Fruit fly (Drosophila melanogaster) whole organism, embryonic: ENCODE results near the gene CG15347.

ENCODE experiments used
- B-H2 ChIP-seq: fragments of 200-800 bp; sonication (Bioruptor generic); optimal IDR thresholded peaks from 2 replicates; lab custom pipeline; 2018; ENCODE audit warnings: missing biosample characterization, mild to moderate bottlenecking, missing genetic modification characterization
- BtbVII ChIP-seq: fragments of 200-800 bp; sonication (Bioruptor generic); optimal IDR thresholded peaks from 3 replicates; lab custom pipeline; 2017; ENCODE audit warnings: missing biosample characterization, mild to moderate bottlenecking, missing genetic modification characterization
- CG10321 ChIP-seq: fragments of 200-800 bp; sonication (Bioruptor generic); IDR thresholded peaks from 2 replicates; pipeline ENCODE4 v1.3.6; 2022; ENCODE audit warnings: missing biosample characterization, missing genetic modification characterization
- CG10565 ChIP-seq: fragments of 200-800 bp; sonication (Bioruptor generic); optimal IDR thresholded peaks from 3 replicates; lab custom pipeline; 2016; ENCODE audit warnings: missing biosample characterization, mild to moderate bottlenecking, missing genetic modification characterization
- CG11085 ChIP-seq: fragments of 200-800 bp; sonication (Bioruptor generic); IDR thresholded peaks from 2 replicates; pipeline ENCODE4 v1.3.6; 2022; ENCODE audit warnings: missing biosample characterization, missing genetic modification characterization
- CG11560 ChIP-seq: fragments of 200-800 bp; sonication (Bioruptor generic); IDR thresholded peaks from 3 replicates; pipeline ENCODE4 v1.3.6; 2022; ENCODE audit warnings: missing biosample characterization, missing genetic modification characterization
- CG12942 ChIP-seq: fragments of 200-800 bp; sonication (Bioruptor generic); optimal IDR thresholded peaks from 3 replicates; lab custom pipeline; 2016; ENCODE audit warnings: missing biosample characterization, missing genetic modification characterization
- CG15269 ChIP-seq: fragments of 200-800 bp; sonication (Bioruptor generic); optimal IDR thresholded peaks from 2 replicates; lab custom pipeline; 2018; ENCODE audit warnings: missing biosample characterization, mild to moderate bottlenecking, missing genetic modification characterization, moderate library complexity
- CG15479 ChIP-seq: fragments of 200-800 bp; sonication (Bioruptor generic); optimal IDR thresholded peaks from 3 replicates; lab custom pipeline; 2019; ENCODE audit warnings: missing biosample characterization, mild to moderate bottlenecking, missing genetic modification characterization, moderate library complexity
- CG16815 ChIP-seq: fragments of 200-800 bp; sonication (Bioruptor generic); optimal IDR thresholded peaks from 3 replicates; lab custom pipeline; 2017; ENCODE audit warnings: missing biosample characterization, mild to moderate bottlenecking, missing genetic modification characterization
- CG18619 ChIP-seq: fragments of 200-800 bp; sonication (Bioruptor generic); optimal IDR thresholded peaks from 3 replicates; lab custom pipeline; 2017; ENCODE audit warnings: missing biosample characterization, mild to moderate bottlenecking, missing genetic modification characterization
- CG31224 ChIP-seq: fragments of 200-800 bp; sonication (Bioruptor generic); IDR thresholded peaks from 2 replicates; pipeline ENCODE4 v1.3.6; 2022; ENCODE audit warnings: missing biosample characterization, missing genetic modification characterization
- CG3407 ChIP-seq: fragments of 200-800 bp; sonication (Bioruptor generic); optimal IDR thresholded peaks from 2 replicates; lab custom pipeline; 2018; ENCODE audit warnings: missing biosample characterization, mild to moderate bottlenecking, missing genetic modification characterization
- CG34376 ChIP-seq: fragments of 200-800 bp; sonication (Bioruptor generic); optimal IDR thresholded peaks from 2 replicates; lab custom pipeline; 2018; ENCODE audit warnings: missing biosample characterization, mild to moderate bottlenecking, missing genetic modification characterization
- CG4820 ChIP-seq: fragments of 200-800 bp; sonication (Bioruptor generic); optimal IDR thresholded peaks from 3 replicates; lab custom pipeline; 2016; ENCODE audit warnings: missing biosample characterization, missing genetic modification characterization
- CG5245 ChIP-seq: fragments of 200-800 bp; sonication (Bioruptor generic); optimal IDR thresholded peaks from 3 replicates; lab custom pipeline; 2016; ENCODE audit warnings: missing biosample characterization, missing genetic modification characterization
- CG6683 ChIP-seq: fragments of 200-800 bp; sonication (Bioruptor generic); optimal IDR thresholded peaks from 2 replicates; lab custom pipeline; 2017; ENCODE audit warnings: missing biosample characterization, mild to moderate bottlenecking, missing genetic modification characterization, missing genetic modification reagents
- CG8924 ChIP-seq: fragments of 200-800 bp; optimal IDR thresholded peaks from 3 replicates; lab custom pipeline; 2019; ENCODE audit warnings: missing biosample characterization, mild to moderate bottlenecking, missing genetic modification characterization, moderate library complexity
- CG9215 ChIP-seq: fragments of 200-800 bp; sonication (Bioruptor generic); IDR thresholded peaks from 2 replicates; pipeline ENCODE4 v1.3.6; 2022; ENCODE audit warnings: missing biosample characterization, missing genetic modification characterization
- CG9876 ChIP-seq: fragments of 200-800 bp; sonication (Bioruptor generic); optimal IDR thresholded peaks from 2 replicates; lab custom pipeline; 2016; ENCODE audit warnings: missing biosample characterization, missing genetic modification characterization
- Chrac-16 ChIP-seq: fragments of 200-800 bp; sonication (Bioruptor generic); optimal IDR thresholded peaks from 3 replicates; lab custom pipeline; 2016; ENCODE audit warnings: missing biosample characterization, missing genetic modification characterization
- Doc3 ChIP-seq: fragments of 200-800 bp; sonication (Bioruptor generic); IDR thresholded peaks from 3 replicates; pipeline ENCODE4 v1.3.6; 2022; ENCODE audit warnings: missing biosample characterization, missing genetic modification characterization; ENCODE audit not compliant: partially characterized antibody
- Dp ChIP-seq: fragments of 200-800 bp; sonication (Bioruptor generic); optimal IDR thresholded peaks from 2 replicates; lab custom pipeline; 2018; ENCODE audit warnings: missing biosample characterization, mild to moderate bottlenecking, missing genetic modification characterization, moderate library complexity
- Dref ChIP-seq: fragments of 200-800 bp; sonication (Bioruptor generic); IDR thresholded peaks from 2 replicates; pipeline ENCODE4 v1.3.6; 2022; ENCODE audit warnings: missing biosample characterization, missing genetic modification characterization
- Ets97D ChIP-seq: fragments of 200-800 bp; sonication (Bioruptor generic); optimal IDR thresholded peaks from 3 replicates; lab custom pipeline; 2016; ENCODE audit warnings: missing biosample characterization, missing genetic modification characterization
- Hr39 ChIP-seq: fragments of >200 bp; optimal IDR thresholded peaks from 2 replicates; lab custom pipeline; 2017
- MBD-R2 ChIP-seq: fragments of 200-800 bp; sonication (Bioruptor generic); IDR thresholded peaks from 2 replicates; pipeline ENCODE4 v1.3.6; 2022; ENCODE audit warnings: missing biosample characterization, missing genetic modification characterization
- Mad ChIP-seq: fragments of 200-800 bp; sonication (Bioruptor generic); optimal IDR thresholded peaks from 2 replicates; lab custom pipeline; 2016; ENCODE audit warnings: missing biosample characterization, missing genetic modification characterization
- Mes4 ChIP-seq: fragments of 200-800 bp; sonication (Bioruptor generic); optimal IDR thresholded peaks from 2 replicates; lab custom pipeline; 2016; ENCODE audit warnings: missing biosample characterization, missing genetic modification characterization
- NC2α ChIP-seq: fragments of 200-800 bp; sonication (Bioruptor generic); optimal IDR thresholded peaks from 2 replicates; lab custom pipeline; 2016; ENCODE audit warnings: missing biosample characterization, missing genetic modification characterization
- NFAT ChIP-seq: fragments of 200-800 bp; sonication (Bioruptor generic); IDR thresholded peaks from 2 replicates; pipeline ENCODE4 v1.3.6; 2022; ENCODE audit warnings: missing biosample characterization, missing genetic modification characterization
- Poxn ChIP-seq: fragments of 200-800 bp; sonication (Bioruptor generic); IDR thresholded peaks from 2 replicates; pipeline ENCODE4 v1.3.6; 2022; ENCODE audit warnings: missing biosample characterization, missing genetic modification characterization
- Scr ChIP-seq: fragments of 200-800 bp; sonication (Bioruptor generic); IDR thresholded peaks from 2 replicates; pipeline ENCODE4 v1.3.6; 2022; ENCODE audit warnings: missing biosample characterization, missing genetic modification characterization; ENCODE audit not compliant: partially characterized antibody
- Sin3A ChIP-seq: fragments of >200 bp; optimal IDR thresholded peaks from 2 replicates; lab custom pipeline; 2018
- Sox100B ChIP-seq: fragments of 200-800 bp; sonication (Bioruptor generic); optimal IDR thresholded peaks from 3 replicates; lab custom pipeline; 2018; ENCODE audit warnings: missing biosample characterization, mild to moderate bottlenecking, missing genetic modification characterization
- Sry-β ChIP-seq: fragments of 200-800 bp; sonication (Bioruptor generic); optimal IDR thresholded peaks from 2 replicates; lab custom pipeline; 2018; ENCODE audit warnings: missing biosample characterization, mild to moderate bottlenecking, missing genetic modification characterization, moderate library complexity
- Sry-δ ChIP-seq: fragments of 200-800 bp; sonication (Bioruptor generic); optimal IDR thresholded peaks from 2 replicates; lab custom pipeline; 2016; ENCODE audit warnings: missing biosample characterization, missing genetic modification characterization
- TFAM ChIP-seq: fragments of 200-800 bp; sonication (Bioruptor generic); optimal IDR thresholded peaks from 2 replicates; lab custom pipeline; 2017; ENCODE audit warnings: missing biosample characterization, missing genetic modification characterization, inconsistent platforms
- Taf1 ChIP-seq: fragments of 200-800 bp; sonication (Bioruptor generic); IDR thresholded peaks from 2 replicates; pipeline ENCODE4 v1.3.6; 2022; ENCODE audit warnings: missing biosample characterization, missing genetic modification characterization
- Xbp1 ChIP-seq: fragments of 200-800 bp; sonication (Bioruptor generic); optimal IDR thresholded peaks from 3 replicates; lab custom pipeline; 2016; ENCODE audit warnings: missing biosample characterization, mild to moderate bottlenecking, missing genetic modification characterization
- ara ChIP-seq: fragments of 200-800 bp; sonication (Bioruptor generic); IDR thresholded peaks from 2 replicates; pipeline ENCODE4 v1.3.6; 2022; ENCODE audit warnings: missing biosample characterization, missing genetic modification characterization
- bigmax ChIP-seq: fragments of 200-800 bp; sonication (Bioruptor generic); optimal IDR thresholded peaks from 2 replicates; lab custom pipeline; 2018; ENCODE audit warnings: missing biosample characterization, mild to moderate bottlenecking, missing genetic modification characterization
- br ChIP-seq: fragments of >200 bp; optimal IDR thresholded peaks from 2 replicates; lab custom pipeline; 2017
- gsb ChIP-seq: fragments of 200-800 bp; sonication (Bioruptor generic); IDR thresholded peaks from 2 replicates; pipeline ENCODE4 v1.3.6; 2022; ENCODE audit warnings: missing biosample characterization, missing genetic modification characterization
- klu ChIP-seq: fragments of 200-800 bp; sonication (Bioruptor generic); IDR thresholded peaks from 2 replicates; pipeline ENCODE4 v1.3.6; 2022; ENCODE audit warnings: missing biosample characterization, missing genetic modification characterization
- lab ChIP-seq: fragments of 200-800 bp; sonication (Bioruptor generic); optimal IDR thresholded peaks from 3 replicates; lab custom pipeline; 2017; ENCODE audit warnings: missing biosample characterization, missing genetic modification characterization, mild to moderate bottlenecking, moderate library complexity, missing genetic modification reagents
- pum ChIP-seq: fragments of 200-800 bp; sonication (Bioruptor generic); optimal IDR thresholded peaks from 2 replicates; lab custom pipeline; 2016; ENCODE audit warnings: missing biosample characterization, missing genetic modification characterization
- ro ChIP-seq: fragments of 200-800 bp; sonication (Bioruptor generic); IDR thresholded peaks from 2 replicates; pipeline ENCODE4 v1.3.6; 2022; ENCODE audit warnings: missing biosample characterization, missing genetic modification characterization
- sens-2 ChIP-seq: fragments of 200-800 bp; sonication (Bioruptor generic); IDR thresholded peaks from 2 replicates; pipeline ENCODE4 v1.3.6; 2022; ENCODE audit warnings: missing biosample characterization, missing genetic modification characterization
- sqz ChIP-seq: fragments of 200-800 bp; sonication (Bioruptor generic); optimal IDR thresholded peaks from 3 replicates; lab custom pipeline; 2018; ENCODE audit warnings: missing biosample characterization, mild to moderate bottlenecking, missing genetic modification characterization
- sr ChIP-seq: fragments of 200-800 bp; sonication (Bioruptor generic); IDR thresholded peaks from 3 replicates; pipeline ENCODE4 v1.3.6; 2022; ENCODE audit warnings: missing biosample characterization, missing genetic modification characterization
- tll ChIP-seq, 2 experiments: fragments of 200-800 bp in 1 of 2; fragments of >200 bp in 1 of 2; sonication (Bioruptor generic) in 1 of 2; optimal IDR thresholded peaks; 2 replicates each; lab custom pipeline; 2017 to 2019; ENCODE audit warnings: missing biosample characterization in 2 of 2, missing genetic modification characterization in 2 of 2, mild to moderate bottlenecking in 1 of 2, moderate library complexity in 1 of 2
- unpg ChIP-seq: fragments of 200-800 bp; sonication (Bioruptor generic); optimal IDR thresholded peaks from 3 replicates; lab custom pipeline; 2018; ENCODE audit warnings: missing biosample characterization, mild to moderate bottlenecking, missing genetic modification characterization, moderate library complexity

Gene CG15347

DNA sequence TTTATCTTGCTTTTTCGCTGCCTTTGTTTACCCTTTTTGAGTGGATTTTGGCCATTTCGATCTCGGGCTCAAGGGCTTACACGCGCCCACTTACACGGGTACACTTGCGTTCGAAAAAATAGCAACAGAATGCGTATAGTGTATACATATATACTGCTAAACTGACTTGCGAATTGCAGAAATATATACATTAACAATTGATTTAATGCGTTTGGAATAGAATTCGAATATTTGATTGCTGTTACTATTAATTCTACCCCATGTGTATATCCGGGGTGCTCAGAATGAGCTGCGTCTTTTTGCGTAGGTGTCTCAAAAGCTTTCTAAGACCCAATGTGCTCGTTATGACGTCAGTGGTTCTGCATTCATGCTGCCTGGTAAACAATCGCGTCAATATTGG lies 32.8 kb upstream of the CG15347 start (continued):
- TF ChIP-seq sens-2 (GFP tag; lab: Robert Waterston, UW) (no peak), CG15269 (tag; lab: Kevin White, UChicago) (peak; percentile 56), CG9876 (no peak), Ets97D (GFP tag; lab: Kevin White, UChicago) (no peak), CG11560 (no peak), pum (no peak), CG34376 (GFP tag; lab: Kevin White, UChicago) (no peak), B-H2 (no peak), Poxn (GFP tag; lab: Robert Waterston, UW) (no peak), sqz (GFP tag; lab: Kevin White, UChicago) (no peak), CG9215 (no peak), CG10321 (no peak), TFAM (GFP tag; lab: Kevin White, UChicago) (no peak), Sox100B (GFP tag; lab: Kevin White, UChicago) (no peak), CG6683 (GFP tag; lab: Kevin White, UChicago) (no peak), CG10565 (GFP tag; lab: Kevin White, UChicago) (no peak), CG11085 (GFP tag; lab: Robert Waterston, UW) (no peak), CG5245 (GFP tag; lab: Kevin White, UChicago) (no peak), CG8924 (no peak), ro (GFP tag; lab: Robert Waterston, UW) (no peak), NC2α (GFP tag; lab: Kevin White, UChicago) (no peak), Sry-β (no peak), MBD-R2 (GFP tag; lab: Robert Waterston, UW) (peak; percentile 14; the same call in 1 of the 2 replicates), Xbp1 (GFP tag; lab: Kevin White, UChicago) (no peak), CG4820 (GFP tag; lab: Kevin White, UChicago) (no peak), Dref (no peak), NFAT (GFP tag; lab: Robert Waterston, UW) (peak; percentile 72), tll (GFP tag; optimal IDR thresholded peaks at IDR 0.05; lab: Kevin White, UChicago) (no peak), Scr (GFP tag; lab: Robert Waterston, UW) (no peak), bigmax (GFP tag; lab: Kevin White, UChicago) (no peak), CG31224 (GFP tag; lab: Robert Waterston, UW) (peak; percentile 46; the same call in 1 of the 2 replicates), CG18619 (peak; percentile 22), ara (GFP tag; lab: Robert Waterston, UW) (peak; percentile 40; the same call in 1 of the 2 replicates), Chrac-16 (GFP tag; lab: Kevin White, UChicago) (no peak), Dp (GFP tag; lab: Kevin White, UChicago) (no peak), Mes4 (GFP tag; lab: Kevin White, UChicago) (no peak), unpg (peak; percentile 51), CG15479 (GFP tag; lab: Kevin White, UChicago) (no peak), Sin3A (lab: Kevin White, UChicago) (no peak), gsb (GFP tag; lab: Robert Waterston, UW) (peak; percentile 37; the same call in 1 of the 2 replicates), Doc3 (GFP tag; lab: Robert Waterston, UW) (no peak), lab (GFP tag; lab: Kevin White, UChicago) (peak; percentile 69), BtbVII (GFP tag; lab: Kevin White, UChicago) (peak; percentile 8), Taf1 (GFP tag; lab: Robert Waterston, UW) (no peak), klu (GFP tag; lab: Robert Waterston, UW) (no peak), CG16815 (GFP tag; lab: Kevin White, UChicago) (no peak), Sry-δ (no peak), Mad (GFP tag; lab: Kevin White, UChicago) (no peak), CG3407 (GFP tag; lab: Kevin White, UChicago) (no peak), Hr39 (no peak), CG12942 (GFP tag; lab: Kevin White, UChicago) (no peak), br (no peak), sr (GFP tag; lab: Robert Waterston, UW) (0 out of 3 replicates have a peak, but pooled peaks have one; percentile 26)
